Fruit fly (Drosophila melanogaster) Kc167 (cell line): ENCODE measurements around the gene fz2.

Experiments used
- Myc ChIP-seq: fragments of >200 bp; optimal IDR thresholded peaks from 2 replicates; lab custom pipeline; 2017; ENCODE audit warnings: missing external identifiers
- Sin3A ChIP-seq: fragments of >200 bp; optimal IDR thresholded peaks from 2 replicates; lab custom pipeline; 2018; ENCODE audit warnings: missing external identifiers
- h ChIP-seq: fragments of >200 bp; optimal IDR thresholded peaks from 3 replicates; lab custom pipeline; 2018; ENCODE audit warnings: missing external identifiers
- insv ChIP-seq: fragments of >200 bp; optimal IDR thresholded peaks from 3 replicates; lab custom pipeline; 2018; ENCODE audit warnings: missing external identifiers
- psq ChIP-seq: fragments of >200 bp; optimal IDR thresholded peaks from 2 replicates; lab custom pipeline; 2017; ENCODE audit warnings: missing external identifiers
- ttk ChIP-seq: sonication (Bioruptor generic); optimal IDR thresholded peaks from 2 replicates; lab custom pipeline; 2017; ENCODE audit warnings: missing external identifiers

fz2 gene

dm6 chr3L:19260278-19260803, 25.2 kb upstream of the fz2 start, which contains the start of gene nes:
Gene nes, minus strand, starts transcription at chr3L:19260679.
- TF ChIP-seq ttk (lab: Kevin White, UChicago) (no peak), h (lab: Kevin White, UChicago) (no peak), insv (no peak), Myc (lab: Kevin White, UChicago) (no peak), psq (lab: Kevin White, UChicago) (no peak), Sin3A (lab: Kevin White, UChicago) (no peak)

- TF ChIP-seq psq (lab: Kevin White, UChicago): no peak
- no peak for TF ChIP-seq Sin3A (lab: Kevin White, UChicago)
- TF ChIP-seq insv: no peak
- TF ChIP-seq Myc (lab: Kevin White, UChicago): no peak
- TF ChIP-seq ttk (lab: Kevin White, UChicago): no peak
- TF ChIP-seq h (lab: Kevin White, UChicago): no peak
Measured at dm6 chr3L:19258199-19258598, 23.0 kb upstream of the fz2 start.

DNA sequence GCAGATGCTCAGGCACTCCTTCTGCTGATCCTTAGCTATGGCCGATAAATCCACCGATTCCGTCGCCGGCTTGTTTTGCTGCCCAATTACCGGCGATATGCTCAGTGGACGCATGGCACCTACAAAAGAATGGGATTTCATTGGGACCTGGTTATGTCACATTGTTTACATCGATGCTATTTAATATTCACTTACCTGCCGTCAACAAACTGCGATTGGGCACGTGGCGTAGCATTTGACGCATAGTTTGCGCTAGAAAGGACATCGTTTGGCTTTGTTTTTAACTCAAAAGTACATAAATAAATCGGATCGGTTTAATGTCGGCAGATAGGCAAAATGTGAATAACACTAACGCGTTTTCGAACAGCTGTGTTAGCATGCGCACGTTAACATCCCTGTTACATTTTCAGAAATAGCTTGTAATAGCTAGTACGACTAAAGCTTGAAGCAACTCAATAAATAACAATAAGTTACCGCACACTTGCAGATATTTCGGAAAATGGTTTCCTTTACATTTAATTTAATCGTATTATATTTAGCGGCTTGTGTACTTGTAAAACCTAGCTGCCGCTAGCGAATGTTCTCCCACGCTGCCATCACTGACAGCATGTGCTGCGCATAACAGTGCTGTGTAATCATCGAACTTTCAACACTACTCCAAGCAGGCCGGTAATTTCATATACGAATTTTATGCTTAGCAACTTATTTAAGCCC, 19.7 kb upstream of the fz2 start, which contains the start of the genes mRpL21 and rept:
Gene mRpL21, minus strand, starts transcription at position 347 of the 714 bp plus-strand sequence.
Gene rept, plus strand, starts transcription at position 626 of the 714 bp plus-strand sequence.
- no peak for TF ChIP-seq h (lab: Kevin White, UChicago)
- TF ChIP-seq ttk (lab: Kevin White, UChicago): no peak
- TF ChIP-seq Sin3A (lab: Kevin White, UChicago): no peak
- TF ChIP-seq Myc (lab: Kevin White, UChicago): no peak
- TF ChIP-seq psq (lab: Kevin White, UChicago): no peak
- TF ChIP-seq insv: no peak

dm6 chr3L:19251643-19252042, 16.5 kb upstream of the fz2 start:
- TF ChIP-seq Myc (lab: Kevin White, UChicago) (no peak), ttk (lab: Kevin White, UChicago) (no peak), h (lab: Kevin White, UChicago) (no peak), insv (no peak), Sin3A (lab: Kevin White, UChicago) (no peak), psq (lab: Kevin White, UChicago) (no peak)

DNA sequence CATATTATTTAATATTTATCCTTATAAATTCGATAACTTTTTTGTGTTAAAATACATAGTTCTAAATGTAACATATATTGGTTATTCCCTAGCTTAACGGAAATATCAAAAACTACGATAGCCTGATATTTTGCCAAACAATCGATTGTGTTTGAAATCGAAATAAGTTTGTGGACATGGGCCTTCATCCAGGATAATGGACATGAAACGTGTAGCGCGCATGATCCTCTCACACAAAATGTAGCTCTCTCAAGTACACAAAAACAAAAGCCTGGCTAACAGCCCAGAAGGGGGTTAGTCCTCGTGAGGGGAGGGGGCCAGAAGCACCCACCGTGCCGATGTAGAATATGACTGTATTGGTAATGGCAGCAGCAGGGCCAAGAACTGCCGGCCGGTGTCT, 2.6 kb upstream of the fz2 start:
- TF ChIP-seq Sin3A (lab: Kevin White, UChicago) (no peak), h (lab: Kevin White, UChicago) (no peak), psq (lab: Kevin White, UChicago) (no peak), Myc (lab: Kevin White, UChicago) (no peak), insv (no peak), ttk (lab: Kevin White, UChicago) (no peak)

- TF ChIP-seq ttk (lab: Kevin White, UChicago) (no peak), psq (lab: Kevin White, UChicago) (no peak), insv (no peak), Sin3A (lab: Kevin White, UChicago) (no peak), h (lab: Kevin White, UChicago) (no peak), Myc (lab: Kevin White, UChicago) (no peak)
Measured at dm6 chr3L:19236554-19236953, 1.4 kb upstream of the fz2 start.

DNA sequence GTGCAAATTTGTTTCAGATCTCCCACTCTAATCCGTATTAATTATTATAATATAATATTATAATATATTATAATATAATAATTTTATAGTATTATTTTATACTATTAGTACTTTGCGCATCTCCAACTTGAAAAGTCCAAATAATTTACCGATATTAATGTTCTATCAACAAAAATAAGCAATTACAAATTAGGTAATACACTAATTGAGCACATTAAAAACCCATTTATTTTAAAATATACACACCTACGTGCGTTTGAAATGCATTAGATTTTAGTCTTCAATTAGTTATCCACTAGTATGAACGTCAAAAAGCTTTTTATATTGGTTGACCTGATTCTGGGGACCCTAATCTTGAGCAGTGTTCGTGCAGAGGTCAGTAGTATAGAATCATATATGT, 887 bp upstream of the fz2 start, which contains the start of gene CG33647:
Gene CG33647, plus strand, starts transcription at position 301 of the 400 bp plus-strand sequence.
- no peak for TF ChIP-seq h (lab: Kevin White, UChicago)
- TF ChIP-seq insv: no peak
- no peak for TF ChIP-seq ttk (lab: Kevin White, UChicago)
- no peak for TF ChIP-seq psq (lab: Kevin White, UChicago)
- TF ChIP-seq Sin3A (lab: Kevin White, UChicago): no peak
- TF ChIP-seq Myc (lab: Kevin White, UChicago): no peak

dm6 chr3L:19233798-19234781, 1.1 kb downstream of the fz2 start:
- TF ChIP-seq insv (no peak), Sin3A (lab: Kevin White, UChicago) (no peak), ttk (lab: Kevin White, UChicago) (no peak), Myc (lab: Kevin White, UChicago) (no peak), h (lab: Kevin White, UChicago) (no peak), psq (lab: Kevin White, UChicago) (no peak)

- TF ChIP-seq ttk (lab: Kevin White, UChicago) (no peak), insv (no peak)
Measured at dm6 chr3L:19231608-19232007, 3.6 kb downstream of the fz2 start.

dm6 chr3L:19230801-19231547, 4.2 kb downstream of the fz2 start:
- TF ChIP-seq Sin3A (lab: Kevin White, UChicago) (no peak), h (lab: Kevin White, UChicago) (no peak), Myc (lab: Kevin White, UChicago) (no peak), insv (no peak), psq (lab: Kevin White, UChicago) (no peak), ttk (lab: Kevin White, UChicago) (no peak)
